Fruit fly (Drosophila melanogaster) whole organism, embryonic: ENCODE data around the gene rictor.

Experiments
- Abd-B ChIP-seq: fragments of 200-800 bp; sonication (Bioruptor generic); optimal IDR thresholded peaks from 2 replicates; lab custom pipeline; 2018; ENCODE audit warnings: missing biosample characterization, mild to moderate bottlenecking, missing genetic modification characterization, moderate library complexity
- Aef1 ChIP-seq: fragments of 200-800 bp; sonication (Bioruptor generic); IDR thresholded peaks from 3 replicates; pipeline ENCODE4 v1.3.6; 2022; ENCODE audit warnings: missing biosample characterization, missing genetic modification characterization
- Antp ChIP-seq: fragments of 200-800 bp; sonication (Bioruptor generic); optimal IDR thresholded peaks from 3 replicates; lab custom pipeline; 2016; ENCODE audit warnings: missing biosample characterization, missing genetic modification characterization
- Atf6 ChIP-seq: fragments of 200-800 bp; sonication (Bioruptor generic); IDR thresholded peaks from 2 replicates; pipeline ENCODE4 v1.3.6; 2022; ENCODE audit warnings: missing biosample characterization, missing genetic modification characterization
- CG10431 ChIP-seq: fragments of 200-800 bp; sonication (Bioruptor generic); optimal IDR thresholded peaks from 3 replicates; lab custom pipeline; 2018; ENCODE audit warnings: missing biosample characterization, mild to moderate bottlenecking, missing genetic modification characterization
- CG1233 ChIP-seq: fragments of 200-800 bp; sonication (Bioruptor generic); optimal IDR thresholded peaks from 4 replicates; lab custom pipeline; 2018; ENCODE audit warnings: missing biosample characterization, mild to moderate bottlenecking, missing genetic modification characterization
- CG14860 ChIP-seq: fragments of 200-800 bp; sonication (Bioruptor generic); IDR thresholded peaks from 3 replicates; pipeline ENCODE4 v1.3.6; 2022; ENCODE audit warnings: missing biosample characterization, missing genetic modification characterization; ENCODE audit not compliant: partially characterized antibody
- CG15696 ChIP-seq: fragments of 200-800 bp; sonication (Bioruptor generic); optimal IDR thresholded peaks from 2 replicates; lab custom pipeline; 2019; ENCODE audit warnings: missing biosample characterization, mild to moderate bottlenecking, missing genetic modification characterization, moderate library complexity
- CG1603 ChIP-seq: fragments of 200-800 bp; sonication (Bioruptor generic); optimal IDR thresholded peaks from 2 replicates; lab custom pipeline; 2019; ENCODE audit warnings: missing biosample characterization, mild to moderate bottlenecking, missing genetic modification characterization, moderate library complexity
- CG17361 ChIP-seq: fragments of 200-800 bp; sonication (Bioruptor generic); IDR thresholded peaks from 3 replicates; pipeline ENCODE4 v1.3.6; 2022; ENCODE audit warnings: missing biosample characterization, missing genetic modification characterization
- CG18619 ChIP-seq: fragments of 200-800 bp; sonication (Bioruptor generic); optimal IDR thresholded peaks from 3 replicates; lab custom pipeline; 2017; ENCODE audit warnings: missing biosample characterization, mild to moderate bottlenecking, missing genetic modification characterization
- CG2120 ChIP-seq: fragments of 200-800 bp; sonication (Bioruptor generic); optimal IDR thresholded peaks from 3 replicates; lab custom pipeline; 2016; ENCODE audit warnings: missing biosample characterization, missing genetic modification characterization
- CG4404 ChIP-seq: fragments of 200-800 bp; sonication (Bioruptor generic); IDR thresholded peaks from 2 replicates; pipeline ENCODE4 v1.3.6; 2022; ENCODE audit warnings: missing biosample characterization, missing genetic modification characterization
- CG4854 ChIP-seq: fragments of 200-800 bp; sonication (Bioruptor generic); optimal IDR thresholded peaks from 2 replicates; lab custom pipeline; 2016; ENCODE audit warnings: missing biosample characterization, missing genetic modification characterization, inconsistent platforms
- CG6791 ChIP-seq: fragments of 200-800 bp; sonication (Bioruptor generic); IDR thresholded peaks from 3 replicates; pipeline ENCODE4 v1.3.6; 2022; ENCODE audit warnings: missing biosample characterization, missing genetic modification characterization; ENCODE audit not compliant: partially characterized antibody
- CG6813 ChIP-seq: fragments of 200-800 bp; sonication (Bioruptor generic); optimal IDR thresholded peaks from 2 replicates; lab custom pipeline; 2017; ENCODE audit warnings: missing biosample characterization, missing genetic modification characterization, mild to moderate bottlenecking, moderate library complexity, missing genetic modification reagents
- CG8359 ChIP-seq: fragments of 200-800 bp; sonication (Bioruptor generic); optimal IDR thresholded peaks from 2 replicates; lab custom pipeline; 2017; ENCODE audit warnings: missing biosample characterization, mild to moderate bottlenecking, missing genetic modification characterization, borderline replicate concordance
- CG8478 ChIP-seq: fragments of >200 bp; optimal IDR thresholded peaks from 2 replicates; lab custom pipeline; 2018
- Dbx ChIP-seq: fragments of 200-800 bp; sonication (Bioruptor generic); IDR thresholded peaks from 3 replicates; pipeline ENCODE4 v1.3.6; 2022; ENCODE audit warnings: missing biosample characterization, missing genetic modification characterization
- Dfd ChIP-seq, 2 experiments: fragments of >200 bp; optimal IDR thresholded peaks; 2 replicates each; lab custom pipeline; 2017; ENCODE audit warnings: missing biosample characterization in 2 of 2, missing genetic modification characterization in 2 of 2
- E2f1 ChIP-seq: fragments of 200-800 bp; sonication (Bioruptor generic); IDR thresholded peaks from 2 replicates; pipeline ENCODE4 v1.3.6; 2022; ENCODE audit warnings: missing biosample characterization, missing genetic modification characterization
- Kr ChIP-seq: fragments of 200-800 bp; sonication (Bioruptor generic); optimal IDR thresholded peaks from 2 replicates; lab custom pipeline; 2017; ENCODE audit warnings: missing biosample characterization, mild to moderate bottlenecking, missing genetic modification characterization
- Nf-YB ChIP-seq: fragments of 200-800 bp; sonication (Bioruptor generic); optimal IDR thresholded peaks from 3 replicates; lab custom pipeline; 2019; ENCODE audit warnings: missing biosample characterization, mild to moderate bottlenecking, missing genetic modification characterization, moderate library complexity
- Optix ChIP-seq: fragments of 200-800 bp; sonication (Bioruptor generic); IDR thresholded peaks from 3 replicates; pipeline ENCODE4 v1.3.6; 2022; ENCODE audit warnings: missing biosample characterization, missing genetic modification characterization
- Six4 ChIP-seq: fragments of 200-800 bp; sonication (Bioruptor generic); optimal IDR thresholded peaks from 2 replicates; lab custom pipeline; 2016; ENCODE audit warnings: missing biosample characterization, missing genetic modification characterization
- Trl ChIP-seq, 3 experiments: fragments of >200 bp in 2 of 3; fragments of 200-800 bp in 1 of 3; sonication (Bioruptor generic) in 1 of 3; optimal IDR thresholded peaks; 2 replicates in 1 of 3; 3 replicates in 2 of 3; lab custom pipeline; 2016 to 2017; ENCODE audit warnings: missing biosample characterization in 1 of 3, missing genetic modification characterization in 1 of 3
- Xrp1 ChIP-seq: fragments of 200-800 bp; sonication (Bioruptor generic); IDR thresholded peaks from 2 replicates; pipeline ENCODE4 v1.3.6; 2022; ENCODE audit warnings: missing biosample characterization, missing genetic modification characterization
- bcd ChIP-seq: fragments of 200-800 bp; sonication (Bioruptor generic); optimal IDR thresholded peaks from 2 replicates; lab custom pipeline; 2017; ENCODE audit warnings: missing biosample characterization, mild to moderate bottlenecking, missing genetic modification characterization
- cato ChIP-seq: fragments of 200-800 bp; sonication (Bioruptor generic); optimal IDR thresholded peaks from 2 replicates; lab custom pipeline; 2016; ENCODE audit warnings: missing biosample characterization, missing genetic modification characterization, borderline replicate concordance
- esg ChIP-seq: fragments of 200-800 bp; sonication (Bioruptor generic); conservative IDR thresholded peaks from 2 replicates; pipeline ENCODE4 v1.3.6; 2022; ENCODE audit warnings: missing biosample characterization, missing genetic modification characterization
- eve ChIP-seq, 2 experiments: fragments of >200 bp; optimal IDR thresholded peaks; 2 replicates each; lab custom pipeline; 2017; ENCODE audit warnings: missing biosample characterization in 2 of 2, missing genetic modification characterization in 2 of 2
- ewg ChIP-seq: fragments of 200-800 bp; sonication (Bioruptor generic); optimal IDR thresholded peaks from 3 replicates; lab custom pipeline; 2017; ENCODE audit warnings: mild to moderate bottlenecking, missing biosample characterization, missing genetic modification reagents, missing genetic modification characterization
- gce ChIP-seq: fragments of 200-800 bp; sonication (Bioruptor generic); IDR thresholded peaks from 3 replicates; pipeline ENCODE4 v1.3.6; 2022; ENCODE audit warnings: missing biosample characterization, missing genetic modification characterization
- gcm2 ChIP-seq: fragments of 200-800 bp; sonication (Bioruptor generic); optimal IDR thresholded peaks from 2 replicates; lab custom pipeline; 2016; ENCODE audit warnings: missing biosample characterization, missing genetic modification characterization
- grn ChIP-seq: fragments of 200-800 bp; sonication (Bioruptor generic); optimal IDR thresholded peaks from 3 replicates; lab custom pipeline; 2017; ENCODE audit warnings: missing biosample characterization, missing genetic modification characterization
- ham ChIP-seq: fragments of 200-800 bp; sonication (Bioruptor generic); IDR thresholded peaks from 2 replicates; pipeline ENCODE4 v1.3.6; 2022; ENCODE audit warnings: missing biosample characterization, missing genetic modification characterization
- lov ChIP-seq, 2 experiments: fragments of 200-800 bp in 1 of 2; fragments of >200 bp in 1 of 2; sonication (Bioruptor generic) in 1 of 2; IDR thresholded peaks in 1 of 2; optimal IDR thresholded peaks in 1 of 2; 2 replicates in 1 of 2; 3 replicates in 1 of 2; pipeline versions ENCODE4 v1.3.6 to Lab custom; 2017 to 2022; ENCODE audit warnings: missing biosample characterization in 1 of 2, missing genetic modification characterization in 1 of 2
- luna ChIP-seq: fragments of 200-800 bp; sonication (Bioruptor generic); optimal IDR thresholded peaks from 2 replicates; lab custom pipeline; 2016; ENCODE audit warnings: missing biosample characterization, missing genetic modification characterization
- mam ChIP-seq: fragments of 200-800 bp; sonication (Bioruptor generic); optimal IDR thresholded peaks from 3 replicates; lab custom pipeline; 2016; ENCODE audit warnings: missing biosample characterization, missing genetic modification characterization
- nau ChIP-seq: fragments of 200-800 bp; sonication (Bioruptor generic); optimal IDR thresholded peaks from 3 replicates; lab custom pipeline; 2017; ENCODE audit warnings: missing biosample characterization, mild to moderate bottlenecking, missing genetic modification characterization, missing genetic modification reagents
- nom ChIP-seq: fragments of 200-800 bp; sonication (Bioruptor generic); optimal IDR thresholded peaks from 2 replicates; lab custom pipeline; 2017; ENCODE audit warnings: missing biosample characterization, missing genetic modification characterization, mild to moderate bottlenecking, moderate library complexity, missing genetic modification reagents
- phol ChIP-seq: fragments of 200-800 bp; sonication (Bioruptor generic); optimal IDR thresholded peaks from 3 replicates; lab custom pipeline; 2018; ENCODE audit warnings: missing biosample characterization, mild to moderate bottlenecking, missing genetic modification characterization, moderate library complexity
- schlank ChIP-seq: fragments of 200-800 bp; sonication (Bioruptor generic); optimal IDR thresholded peaks from 2 replicates; lab custom pipeline; 2018; ENCODE audit warnings: missing biosample characterization, mild to moderate bottlenecking, missing genetic modification characterization
- sisA ChIP-seq: fragments of 200-800 bp; sonication (Bioruptor generic); IDR thresholded peaks from 2 replicates; pipeline ENCODE4 v1.3.6; 2022; ENCODE audit warnings: missing biosample characterization, missing genetic modification characterization
- sug ChIP-seq: fragments of 200-800 bp; optimal IDR thresholded peaks from 2 replicates; lab custom pipeline; 2019; ENCODE audit warnings: missing biosample characterization, mild to moderate bottlenecking, missing genetic modification characterization, moderate library complexity
- tll ChIP-seq, 2 experiments: fragments of 200-800 bp in 1 of 2; fragments of >200 bp in 1 of 2; sonication (Bioruptor generic) in 1 of 2; optimal IDR thresholded peaks; 2 replicates each; lab custom pipeline; 2017 to 2019; ENCODE audit warnings: missing biosample characterization in 2 of 2, missing genetic modification characterization in 2 of 2, mild to moderate bottlenecking in 1 of 2, moderate library complexity in 1 of 2
- tna ChIP-seq: fragments of 200-800 bp; sonication (Bioruptor generic); IDR thresholded peaks from 2 replicates; pipeline ENCODE4 v1.3.6; 2022; ENCODE audit warnings: missing biosample characterization, missing genetic modification characterization; ENCODE audit not compliant: partially characterized antibody
- twi ChIP-seq: fragments of 200-800 bp; optimal IDR thresholded peaks from 2 replicates; lab custom pipeline; 2019; ENCODE audit warnings: missing biosample characterization, mild to moderate bottlenecking, missing genetic modification characterization, moderate library complexity
- zen2 ChIP-seq: fragments of 200-800 bp; sonication (Bioruptor generic); IDR thresholded peaks from 3 replicates; pipeline ENCODE4 v1.3.6; 2022; ENCODE audit warnings: missing biosample characterization, missing genetic modification characterization; ENCODE audit not compliant: partially characterized antibody

rictor gene

DNA sequence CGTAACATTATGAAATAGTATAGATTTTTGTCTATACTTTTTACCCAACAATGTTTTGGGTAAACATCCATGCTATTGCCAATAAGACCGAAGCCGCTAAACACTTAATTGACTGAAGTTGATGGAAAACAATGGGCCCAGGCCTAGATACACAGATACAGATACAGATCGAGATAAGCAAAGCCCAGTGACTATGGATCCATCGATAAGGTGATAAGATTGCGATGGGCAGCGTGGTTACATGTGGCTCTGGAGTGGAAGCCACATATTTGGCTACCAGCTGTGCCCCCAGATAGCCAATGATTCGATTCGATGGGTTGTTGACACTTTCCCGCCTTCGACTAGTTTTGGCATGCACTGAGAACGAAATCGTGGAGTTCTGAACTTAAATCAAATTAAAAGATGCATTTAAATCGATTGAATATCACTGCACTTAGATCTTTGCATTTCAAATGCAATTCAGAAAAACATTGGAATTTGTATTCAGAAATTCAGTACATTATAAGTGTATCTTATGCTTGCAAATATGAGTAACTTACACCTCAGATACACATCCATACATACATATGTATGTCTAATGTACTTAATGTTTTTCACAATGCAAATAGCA is 20.7 kb downstream of the rictor start (continued):
- TF ChIP-seq gce (GFP tag; lab: Robert Waterston, UW) = no peak
- no peak for TF ChIP-seq zen2 (GFP tag; lab: Robert Waterston, UW)
- no peak for TF ChIP-seq tll (GFP tag; optimal IDR thresholded peaks at IDR 0.05; lab: Kevin White, UChicago)
- TF ChIP-seq E2f1 (GFP tag; lab: Robert Waterston, UW) = no peak
- no peak for TF ChIP-seq CG8478 (lab: Kevin White, UChicago)
- no peak for TF ChIP-seq Trl (optimal IDR thresholded peaks at IDR 0.05; lab: Kevin White, UChicago)
- TF ChIP-seq Trl (GFP tag; optimal IDR thresholded peaks at IDR 0.05; lab: Kevin White, UChicago) = no peak
- TF ChIP-seq Kr (GFP tag; lab: Kevin White, UChicago) = no peak
- TF ChIP-seq CG10431 (GFP tag; lab: Kevin White, UChicago) = no peak
- TF ChIP-seq CG6813 (GFP tag; lab: Kevin White, UChicago) = no peak
- no peak for TF ChIP-seq schlank
- TF ChIP-seq Optix = no peak
- no peak for TF ChIP-seq CG6791 (GFP tag; lab: Robert Waterston, UW)
- TF ChIP-seq Aef1 (GFP tag; lab: Robert Waterston, UW) = no peak
- TF ChIP-seq CG17361 (GFP tag; lab: Robert Waterston, UW) = 0 out of 3 replicates have a peak, but pooled peaks have one; percentile 13
- no peak for TF ChIP-seq Nf-YB (GFP tag; lab: Kevin White, UChicago)
- TF ChIP-seq lov (optimal IDR thresholded peaks at IDR 0.05; lab: Kevin White, UChicago) = no peak
- no peak for TF ChIP-seq lov (GFP tag; IDR thresholded peaks at IDR 0.05; lab: Robert Waterston, UW)
- TF ChIP-seq ham (GFP tag; lab: Robert Waterston, UW) = no peak
- TF ChIP-seq CG14860 = no peak
- TF ChIP-seq Dbx = no peak
- TF ChIP-seq CG4854 = no peak
- no peak for TF ChIP-seq Antp (GFP tag; lab: Kevin White, UChicago)
- no peak for TF ChIP-seq gcm2 (GFP tag; lab: Kevin White, UChicago)
- no peak for TF ChIP-seq mam (GFP tag; lab: Kevin White, UChicago)
- no peak for TF ChIP-seq Abd-B
- no peak for TF ChIP-seq CG2120
- no peak for TF ChIP-seq Six4
- no peak for TF ChIP-seq luna
- TF ChIP-seq sug (tag; lab: Kevin White, UChicago) = peak; percentile 57
- TF ChIP-seq nom (GFP tag; lab: Kevin White, UChicago) = no peak
- TF ChIP-seq tna (GFP tag; lab: Robert Waterston, UW) = no peak
- no peak for TF ChIP-seq eve (GFP tag; optimal IDR thresholded peaks at IDR 0.05; lab: Kevin White, UChicago)
- TF ChIP-seq sisA (GFP tag; lab: Robert Waterston, UW) = 0 out of 2 replicates have a peak, but pooled peaks have one; percentile 6
- no peak for TF ChIP-seq nau (GFP tag; lab: Kevin White, UChicago)
- no peak for TF ChIP-seq CG4404 (GFP tag; lab: Robert Waterston, UW)
- no peak for TF ChIP-seq Xrp1
- TF ChIP-seq CG18619 (GFP tag; lab: Kevin White, UChicago) = no peak
- TF ChIP-seq CG15696 = no peak
- no peak for TF ChIP-seq bcd (GFP tag; lab: Kevin White, UChicago)
- no peak for TF ChIP-seq CG1233 (GFP tag; lab: Kevin White, UChicago)
- peak; percentile 8 for TF ChIP-seq twi (tag; lab: Kevin White, UChicago)
- no peak for TF ChIP-seq phol (tag; lab: Kevin White, UChicago)
- TF ChIP-seq esg = no peak
- TF ChIP-seq grn (GFP tag; lab: Kevin White, UChicago) = peak; percentile 90
- no peak for TF ChIP-seq CG8359
- no peak for TF ChIP-seq cato (GFP tag; lab: Kevin White, UChicago)
- 0 out of 2 replicates have a peak, but pooled peaks have one; percentile 13 for TF ChIP-seq Atf6
- TF ChIP-seq ewg (GFP tag; lab: Kevin White, UChicago) = no peak
- no peak for TF ChIP-seq Dfd (GFP tag; optimal IDR thresholded peaks at IDR 0.05; lab: Kevin White, UChicago)
- TF ChIP-seq CG1603 (tag; lab: Kevin White, UChicago) = no peak
